Fruit fly (Drosophila melanogaster) whole organism, embryonic: Measurements from ENCODE around the gene CG11811.

ENCODE experiments used
- NC2α ChIP-seq: fragments of 200-800 bp; sonication (Bioruptor generic); optimal IDR thresholded peaks from 2 replicates; lab custom pipeline; 2016; ENCODE audit warnings: missing biosample characterization, missing genetic modification characterization
- hth ChIP-seq: fragments of >200 bp; optimal IDR thresholded peaks from 2 replicates; lab custom pipeline; 2017; ENCODE audit warnings: inconsistent platforms
- tup ChIP-seq: fragments of 200-800 bp; sonication (Bioruptor generic); optimal IDR thresholded peaks from 2 replicates; lab custom pipeline; 2016; ENCODE audit warnings: missing biosample characterization, mild to moderate bottlenecking, missing genetic modification characterization, moderate library complexity

DNA sequence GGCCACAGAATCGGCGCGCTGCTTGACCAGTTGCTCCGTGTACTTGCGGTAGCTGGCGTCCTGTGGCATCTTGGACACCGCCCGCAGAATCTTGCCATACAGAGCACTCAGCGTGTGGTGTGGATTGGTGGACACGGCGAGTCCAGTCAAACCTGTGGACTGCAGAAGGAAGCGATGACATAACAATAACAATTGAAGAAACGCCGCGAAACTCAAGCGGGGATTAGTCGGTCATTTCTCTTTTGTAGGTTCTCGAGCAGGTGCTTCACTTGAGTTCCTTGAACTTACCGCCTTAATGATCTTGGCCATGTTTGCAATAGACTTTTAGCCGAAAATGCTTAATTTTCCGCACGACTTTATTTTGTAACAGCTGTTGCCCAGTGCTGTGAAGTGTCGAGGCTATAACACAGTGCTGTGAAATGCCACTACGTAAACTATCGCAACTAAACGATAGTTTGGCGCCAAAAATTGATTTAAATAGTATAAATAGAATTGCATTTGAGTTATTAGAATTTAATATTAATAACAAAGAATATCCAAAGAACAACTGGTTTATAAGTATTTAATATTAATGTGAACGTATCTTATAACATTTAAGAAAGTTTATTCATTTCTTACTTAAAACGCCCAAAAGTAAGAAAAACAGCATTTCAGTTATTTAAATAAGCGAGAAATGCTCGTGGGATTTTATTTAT, 3.0 kb downstream of the CG11811 start, which contains the start of gene ND-13B:
- TF ChIP-seq tup (GFP tag; lab: Kevin White, UChicago) (no peak), NC2α (GFP tag; lab: Kevin White, UChicago) (no peak), hth (lab: Kevin White, UChicago) (no peak)
